Worm (Caenorhabditis elegans) whole organism, midembryonic: ENCODE data around the gene K12H6.7.

Experiments
- T22C8.4 ChIP-seq: fragments of 200-800 bp; sonication (Bioruptor generic); IDR thresholded peaks from 2 replicates; pipeline ENCODE4 v1.3.6; 2022; ENCODE audit warnings: missing genetic modification characterization, missing compliant biosample characterization
- flt-1 ChIP-seq: fragments of 200-800 bp; sonication (Bioruptor generic); IDR thresholded peaks from 2 replicates; pipeline ENCODE4 v1.3.6; 2022; ENCODE audit warnings: missing genetic modification characterization, missing compliant biosample characterization
- med-1 ChIP-seq: sonication (generic microtip); optimal IDR thresholded peaks from 2 replicates; lab custom pipeline; 2017; ENCODE audit warnings: missing genetic modification characterization, mild to moderate bottlenecking, missing compliant biosample characterization, antibody characterized with exemption, missing genetic modification reagents; ENCODE audit not compliant: insufficient read depth
- ref-1 ChIP-seq: fragments of 200-800 bp; sonication (Bioruptor generic); conservative IDR thresholded peaks from 2 replicates; pipeline ENCODE4 v1.3.6; 2022; ENCODE audit warnings: missing genetic modification reagents, missing genetic modification characterization, missing compliant biosample characterization
- ztf-23 ChIP-seq: fragments of 200-800 bp; sonication (Bioruptor generic); IDR thresholded peaks from 2 replicates; pipeline ENCODE4 v1.3.6; 2022; ENCODE audit warnings: missing genetic modification reagents, missing genetic modification characterization, missing compliant biosample characterization
- ztf-29 ChIP-seq: fragments of 200-800 bp; sonication (Bioruptor generic); IDR thresholded peaks from 2 replicates; pipeline ENCODE4 v1.3.6; 2022; ENCODE audit warnings: missing genetic modification reagents, missing genetic modification characterization, missing compliant biosample characterization

ce11 chrII:2785787-2786186 is 51.0 kb downstream of the K12H6.7 start:
- TF ChIP-seq med-1 (GFP tag; lab: Kevin White, UChicago) (no peak), flt-1 (GFP tag; lab: Robert Waterston, UW) (no peak), ztf-23 (no peak), ref-1 (GFP tag; lab: Robert Waterston, UW) (no peak), T22C8.4 (GFP tag; lab: Robert Waterston, UW) (no peak), ztf-29 (GFP tag; lab: Robert Waterston, UW) (no peak)
